Fruit fly (Drosophila melanogaster): Measurements from ENCODE around the gene CG7377.

DNA sequence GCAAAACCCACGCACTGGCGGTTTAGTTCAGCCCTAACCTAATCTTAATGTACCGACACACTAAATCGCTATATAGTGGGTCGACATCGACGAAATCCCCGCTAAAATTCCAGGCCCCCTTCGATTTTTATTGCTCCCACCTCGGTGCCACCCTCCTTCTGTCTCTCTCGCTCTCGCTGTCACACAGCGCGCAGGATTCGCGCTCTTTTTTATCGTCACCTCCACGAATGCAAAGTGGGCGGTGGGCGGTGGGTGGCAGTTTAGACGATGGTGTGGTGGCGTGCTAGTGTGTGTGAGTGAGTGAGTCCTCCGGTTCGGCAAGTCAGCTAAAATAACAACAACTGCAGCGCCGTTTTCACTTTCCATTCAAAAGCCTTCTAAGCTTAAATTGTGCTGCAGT is 12.5 kb downstream of the CG7377 start:
- no peak for TF ChIP-seq CG8159 (tag; optimal IDR thresholded peaks at IDR 0.05)
- no peak for TF ChIP-seq CG14655 (GFP tag; optimal IDR thresholded peaks at IDR 0.05)
- TF ChIP-seq Pif1B (GFP tag; optimal IDR thresholded peaks at IDR 0.05) = no peak
- no peak for TF ChIP-seq EcR (GFP tag; optimal IDR thresholded peaks at IDR 0.05)
- TF ChIP-seq CG34367 (tag; optimal IDR thresholded peaks at IDR 0.05) = no peak
- no peak for TF ChIP-seq CG32121 (GFP tag; IDR thresholded peaks at IDR 0.05)
- TF ChIP-seq CG17806 (tag; optimal IDR thresholded peaks at IDR 0.05) = no peak
- no peak for TF ChIP-seq rn (GFP tag; IDR thresholded peaks at IDR 0.05)
- no peak for TF ChIP-seq CG10348 (GFP tag; IDR thresholded peaks at IDR 0.05)
- TF ChIP-seq fd96Ca (GFP tag; IDR thresholded peaks at IDR 0.05) = no peak

All from whole organism, pupa.